Fruit fly (Drosophila melanogaster) whole organism, embryonic: ENCODE data around the gene TFAM.

Experiments
- Abd-B ChIP-seq: fragments of 200-800 bp; sonication (Bioruptor generic); optimal IDR thresholded peaks from 2 replicates; lab custom pipeline; 2018; ENCODE audit warnings: missing biosample characterization, mild to moderate bottlenecking, missing genetic modification characterization, moderate library complexity
- B-H1 ChIP-seq: fragments of 200-800 bp; sonication (Bioruptor generic); IDR thresholded peaks from 3 replicates; pipeline ENCODE4 v1.3.6; 2022; ENCODE audit warnings: missing biosample characterization, missing genetic modification characterization
- CG11456 ChIP-seq: fragments of 200-800 bp; sonication (Bioruptor generic); IDR thresholded peaks from 3 replicates; pipeline ENCODE4 v1.3.6; 2022; ENCODE audit warnings: missing biosample characterization, missing genetic modification characterization
- CG11560 ChIP-seq: fragments of 200-800 bp; sonication (Bioruptor generic); IDR thresholded peaks from 3 replicates; pipeline ENCODE4 v1.3.6; 2022; ENCODE audit warnings: missing biosample characterization, missing genetic modification characterization
- CG12391 ChIP-seq: fragments of 200-800 bp; sonication (Bioruptor generic); optimal IDR thresholded peaks from 3 replicates; lab custom pipeline; 2018; ENCODE audit warnings: missing biosample characterization, mild to moderate bottlenecking, missing genetic modification characterization, moderate library complexity
- CG13123 ChIP-seq: fragments of 200-800 bp; sonication (Bioruptor generic); optimal IDR thresholded peaks from 2 replicates; lab custom pipeline; 2016; ENCODE audit warnings: missing biosample characterization, missing genetic modification characterization
- CG13287 ChIP-seq: fragments of 200-800 bp; sonication (Bioruptor generic); IDR thresholded peaks from 2 replicates; pipeline ENCODE4 v1.3.6; 2022; ENCODE audit warnings: missing biosample characterization, missing genetic modification characterization; ENCODE audit not compliant: partially characterized antibody
- CG13296 ChIP-seq: fragments of 200-800 bp; sonication (Bioruptor generic); optimal IDR thresholded peaks from 3 replicates; lab custom pipeline; 2018; ENCODE audit warnings: missing biosample characterization, mild to moderate bottlenecking, missing genetic modification characterization
- CG15514 ChIP-seq: fragments of 200-800 bp; sonication (Bioruptor generic); optimal IDR thresholded peaks from 3 replicates; lab custom pipeline; 2017; ENCODE audit warnings: missing biosample characterization, missing genetic modification characterization, mild to moderate bottlenecking, moderate library complexity, missing genetic modification reagents
- CG15601 ChIP-seq: fragments of 200-800 bp; sonication (Bioruptor generic); optimal IDR thresholded peaks from 3 replicates; lab custom pipeline; 2019; ENCODE audit warnings: missing biosample characterization, mild to moderate bottlenecking, missing genetic modification characterization, moderate library complexity
- CG1603 ChIP-seq: fragments of 200-800 bp; sonication (Bioruptor generic); optimal IDR thresholded peaks from 2 replicates; lab custom pipeline; 2019; ENCODE audit warnings: missing biosample characterization, mild to moderate bottlenecking, missing genetic modification characterization, moderate library complexity
- CG17612 ChIP-seq: fragments of 200-800 bp; sonication (Bioruptor generic); IDR thresholded peaks from 2 replicates; pipeline ENCODE4 v1.3.6; 2022; ENCODE audit warnings: missing biosample characterization, missing genetic modification characterization
- CG33213 ChIP-seq: fragments of 200-800 bp; sonication (Bioruptor generic); optimal IDR thresholded peaks from 3 replicates; lab custom pipeline; 2016; ENCODE audit warnings: missing biosample characterization, missing genetic modification characterization
- CG6254 ChIP-seq: fragments of 200-800 bp; sonication (Bioruptor generic); optimal IDR thresholded peaks from 3 replicates; lab custom pipeline; 2017; ENCODE audit warnings: mild to moderate bottlenecking, missing biosample characterization, missing genetic modification reagents, missing genetic modification characterization
- CG6272 ChIP-seq: fragments of 200-800 bp; sonication (Bioruptor generic); IDR thresholded peaks from 2 replicates; pipeline ENCODE4 v1.3.6; 2022; ENCODE audit warnings: missing biosample characterization, missing genetic modification characterization
- CG6765 ChIP-seq: fragments of 200-800 bp; sonication (Bioruptor generic); optimal IDR thresholded peaks from 3 replicates; lab custom pipeline; 2017; ENCODE audit warnings: missing biosample characterization, mild to moderate bottlenecking, missing genetic modification characterization
- CG6791 ChIP-seq: fragments of 200-800 bp; sonication (Bioruptor generic); IDR thresholded peaks from 3 replicates; pipeline ENCODE4 v1.3.6; 2022; ENCODE audit warnings: missing biosample characterization, missing genetic modification characterization; ENCODE audit not compliant: partially characterized antibody
- CG7928 ChIP-seq: fragments of 200-800 bp; sonication (Bioruptor generic); optimal IDR thresholded peaks from 2 replicates; lab custom pipeline; 2017; ENCODE audit warnings: missing biosample characterization, mild to moderate bottlenecking, missing genetic modification characterization
- CG8388 ChIP-seq: fragments of 200-800 bp; sonication (Bioruptor generic); optimal IDR thresholded peaks from 2 replicates; lab custom pipeline; 2019; ENCODE audit warnings: missing biosample characterization, mild to moderate bottlenecking, missing genetic modification characterization, moderate library complexity
- CG8924 ChIP-seq: fragments of 200-800 bp; optimal IDR thresholded peaks from 3 replicates; lab custom pipeline; 2019; ENCODE audit warnings: missing biosample characterization, mild to moderate bottlenecking, missing genetic modification characterization, moderate library complexity
- Deaf1 ChIP-seq: fragments of 200-800 bp; optimal IDR thresholded peaks from 3 replicates; lab custom pipeline; 2019; ENCODE audit warnings: missing biosample characterization, mild to moderate bottlenecking, missing genetic modification characterization, moderate library complexity
- Dek ChIP-seq: fragments of 200-800 bp; sonication (Bioruptor generic); optimal IDR thresholded peaks from 3 replicates; lab custom pipeline; 2019; ENCODE audit warnings: missing biosample characterization, mild to moderate bottlenecking, missing genetic modification characterization, moderate library complexity
- Dref ChIP-seq: fragments of 200-800 bp; sonication (Bioruptor generic); IDR thresholded peaks from 2 replicates; pipeline ENCODE4 v1.3.6; 2022; ENCODE audit warnings: missing biosample characterization, missing genetic modification characterization
- Ets65A ChIP-seq: fragments of 200-800 bp; sonication (Bioruptor generic); peaks from one replicate; lab custom pipeline; 2016; ENCODE audit warnings: missing biosample characterization, missing genetic modification characterization
- Fer1 ChIP-seq: fragments of 200-800 bp; sonication (Bioruptor generic); optimal IDR thresholded peaks from 2 replicates; lab custom pipeline; 2017; ENCODE audit warnings: missing biosample characterization, mild to moderate bottlenecking, missing genetic modification characterization
- Fer2 ChIP-seq: fragments of 200-800 bp; sonication (Bioruptor generic); optimal IDR thresholded peaks from 2 replicates; lab custom pipeline; 2018; ENCODE audit warnings: missing biosample characterization, mild to moderate bottlenecking, missing genetic modification characterization, moderate library complexity
- Hand ChIP-seq: fragments of 200-800 bp; sonication (Bioruptor generic); optimal IDR thresholded peaks from 2 replicates; lab custom pipeline; 2017; ENCODE audit warnings: mild to moderate bottlenecking, missing biosample characterization, missing genetic modification reagents, missing genetic modification characterization
- Mes4 ChIP-seq: fragments of 200-800 bp; sonication (Bioruptor generic); optimal IDR thresholded peaks from 2 replicates; lab custom pipeline; 2016; ENCODE audit warnings: missing biosample characterization, missing genetic modification characterization
- Myb ChIP-seq: fragments of 200-800 bp; sonication (Bioruptor generic); optimal IDR thresholded peaks from 2 replicates; lab custom pipeline; 2016; ENCODE audit warnings: missing biosample characterization, missing genetic modification characterization
- NFAT ChIP-seq: fragments of 200-800 bp; sonication (Bioruptor generic); IDR thresholded peaks from 2 replicates; pipeline ENCODE4 v1.3.6; 2022; ENCODE audit warnings: missing biosample characterization, missing genetic modification characterization
- NfI ChIP-seq: fragments of 200-800 bp; sonication (Bioruptor generic); optimal IDR thresholded peaks from 3 replicates; lab custom pipeline; 2018; ENCODE audit warnings: missing biosample characterization, mild to moderate bottlenecking, missing genetic modification characterization, moderate library complexity
- Rx ChIP-seq: fragments of 200-800 bp; sonication (Bioruptor generic); IDR thresholded peaks from 2 replicates; pipeline ENCODE4 v1.3.6; 2022; ENCODE audit warnings: missing biosample characterization, missing genetic modification characterization
- Xrp1 ChIP-seq: fragments of 200-800 bp; sonication (Bioruptor generic); IDR thresholded peaks from 2 replicates; pipeline ENCODE4 v1.3.6; 2022; ENCODE audit warnings: missing biosample characterization, missing genetic modification characterization
- al ChIP-seq: fragments of 200-800 bp; sonication (Bioruptor generic); IDR thresholded peaks from 2 replicates; pipeline ENCODE4 v1.3.6; 2022; ENCODE audit warnings: missing biosample characterization, missing genetic modification characterization
- bcd ChIP-seq: fragments of 200-800 bp; sonication (Bioruptor generic); optimal IDR thresholded peaks from 2 replicates; lab custom pipeline; 2017; ENCODE audit warnings: missing biosample characterization, mild to moderate bottlenecking, missing genetic modification characterization
- exex ChIP-seq: fragments of 200-800 bp; sonication (Bioruptor generic); optimal IDR thresholded peaks from 4 replicates; lab custom pipeline; 2018; ENCODE audit warnings: missing biosample characterization, mild to moderate bottlenecking, missing genetic modification characterization, moderate library complexity
- gce ChIP-seq: fragments of 200-800 bp; sonication (Bioruptor generic); IDR thresholded peaks from 3 replicates; pipeline ENCODE4 v1.3.6; 2022; ENCODE audit warnings: missing biosample characterization, missing genetic modification characterization
- grn ChIP-seq: fragments of 200-800 bp; sonication (Bioruptor generic); optimal IDR thresholded peaks from 3 replicates; lab custom pipeline; 2017; ENCODE audit warnings: missing biosample characterization, missing genetic modification characterization
- gt ChIP-seq: fragments of 200-800 bp; sonication (Bioruptor generic); IDR thresholded peaks from 2 replicates; pipeline ENCODE4 v1.3.6; 2022; ENCODE audit warnings: missing biosample characterization, missing genetic modification characterization
- mirr ChIP-seq: fragments of 200-800 bp; sonication (Bioruptor generic); optimal IDR thresholded peaks from 3 replicates; lab custom pipeline; 2018; ENCODE audit warnings: missing biosample characterization, mild to moderate bottlenecking, missing genetic modification characterization
- repo ChIP-seq: fragments of 200-800 bp; sonication (Bioruptor generic); optimal IDR thresholded peaks from 2 replicates; lab custom pipeline; 2016; ENCODE audit warnings: missing biosample characterization, missing genetic modification characterization
- row ChIP-seq: fragments of 200-800 bp; sonication (Bioruptor generic); IDR thresholded peaks from 3 replicates; pipeline ENCODE4 v1.3.6; 2022; ENCODE audit warnings: missing biosample characterization, missing genetic modification characterization
- salm ChIP-seq: fragments of 200-800 bp; sonication (Bioruptor generic); optimal IDR thresholded peaks from 2 replicates; lab custom pipeline; 2018; ENCODE audit warnings: missing biosample characterization, mild to moderate bottlenecking, missing genetic modification characterization
- scrt ChIP-seq: fragments of 200-800 bp; sonication (Bioruptor generic); optimal IDR thresholded peaks from 2 replicates; lab custom pipeline; 2018; ENCODE audit warnings: missing biosample characterization, mild to moderate bottlenecking, missing genetic modification characterization, moderate library complexity
- sd ChIP-seq: fragments of 200-800 bp; sonication (Bioruptor generic); optimal IDR thresholded peaks from 3 replicates; lab custom pipeline; 2018; ENCODE audit warnings: missing biosample characterization, mild to moderate bottlenecking, missing genetic modification characterization, moderate library complexity
- sens-2 ChIP-seq: fragments of 200-800 bp; sonication (Bioruptor generic); IDR thresholded peaks from 2 replicates; pipeline ENCODE4 v1.3.6; 2022; ENCODE audit warnings: missing biosample characterization, missing genetic modification characterization
- sob ChIP-seq: fragments of 200-800 bp; sonication (Bioruptor generic); IDR thresholded peaks from 2 replicates; pipeline ENCODE4 v1.3.6; 2022; ENCODE audit warnings: missing biosample characterization, missing genetic modification characterization
- stc ChIP-seq: fragments of 200-800 bp; sonication (Bioruptor generic); IDR thresholded peaks from 2 replicates; pipeline ENCODE4 v1.3.6; 2022; ENCODE audit warnings: missing biosample characterization, missing genetic modification characterization
- tna ChIP-seq: fragments of 200-800 bp; sonication (Bioruptor generic); IDR thresholded peaks from 2 replicates; pipeline ENCODE4 v1.3.6; 2022; ENCODE audit warnings: missing biosample characterization, missing genetic modification characterization; ENCODE audit not compliant: partially characterized antibody
- vvl ChIP-seq: fragments of 200-800 bp; sonication (Bioruptor generic); IDR thresholded peaks from 2 replicates; pipeline ENCODE4 v1.3.6; 2022; ENCODE audit warnings: missing biosample characterization, missing genetic modification characterization
- yki ChIP-seq: fragments of >200 bp; optimal IDR thresholded peaks from 3 replicates; lab custom pipeline; 2018
- zf30C ChIP-seq: fragments of 200-800 bp; sonication (Bioruptor generic); optimal IDR thresholded peaks from 3 replicates; lab custom pipeline; 2018; ENCODE audit warnings: missing biosample characterization, mild to moderate bottlenecking, missing genetic modification characterization

TFAM gene

dm6 chr3R:20574535-20574980 lies 2.3 kb downstream of the TFAM start (continued):
- peak; percentile 43 for TF ChIP-seq CG6765 (GFP tag; lab: Kevin White, UChicago)
- TF ChIP-seq mirr, result peak; percentile 95
- 0 out of 2 replicates have a peak, but pooled peaks have one; percentile 45 for TF ChIP-seq tna (GFP tag; lab: Robert Waterston, UW)
- peak; percentile 32; the same call in 1 of the 2 replicates for TF ChIP-seq vvl (GFP tag; lab: Robert Waterston, UW)
- TF ChIP-seq sens-2, result peak; percentile 75
- TF ChIP-seq zf30C (GFP tag; lab: Kevin White, UChicago), result peak; percentile 28
- TF ChIP-seq NfI (GFP tag; lab: Kevin White, UChicago), result peak; percentile 24
- TF ChIP-seq repo (GFP tag; lab: Kevin White, UChicago), result peak; percentile 18
- TF ChIP-seq Xrp1 (GFP tag; lab: Robert Waterston, UW), result no peak
- no peak for TF ChIP-seq CG13296 (GFP tag; lab: Kevin White, UChicago)
- peak; percentile 82 for TF ChIP-seq exex (tag; lab: Kevin White, UChicago)
- TF ChIP-seq CG13287, result peak; percentile 31; the same call in 1 of the 2 replicates
- TF ChIP-seq CG6791, result 0 out of 3 replicates have a peak, but pooled peaks have one; percentile 37
- no peak for TF ChIP-seq CG17612 (GFP tag; lab: Robert Waterston, UW)
- TF ChIP-seq scrt (GFP tag; lab: Kevin White, UChicago), result peak; percentile 5
- TF ChIP-seq CG6254 (GFP tag; lab: Kevin White, UChicago), result no peak
- TF ChIP-seq CG15514 (GFP tag; lab: Kevin White, UChicago), result peak; percentile 51
- TF ChIP-seq stc (GFP tag; lab: Robert Waterston, UW), result no peak
- no peak for TF ChIP-seq CG13123 (GFP tag; lab: Kevin White, UChicago)
- peak; percentile 34; the same call in 1 of the 2 replicates for TF ChIP-seq sob (GFP tag; lab: Robert Waterston, UW)
- peak; percentile 61 for TF ChIP-seq sd (tag; lab: Kevin White, UChicago)
- TF ChIP-seq gt (GFP tag; lab: Robert Waterston, UW), result no peak
- TF ChIP-seq salm (tag; lab: Kevin White, UChicago), result no peak
- TF ChIP-seq Hand (GFP tag; lab: Kevin White, UChicago), result peak; percentile 23
- TF ChIP-seq Fer1, result peak; percentile 40
- no peak for TF ChIP-seq CG6272 (GFP tag; lab: Robert Waterston, UW)
- peak; percentile 53 for TF ChIP-seq Deaf1 (tag; lab: Kevin White, UChicago)
- peak; percentile 12 for TF ChIP-seq CG8924 (tag; lab: Kevin White, UChicago)
- peak; percentile 62 for TF ChIP-seq CG7928 (GFP tag; lab: Kevin White, UChicago)
- no peak for TF ChIP-seq Myb (GFP tag; lab: Kevin White, UChicago)

- no peak for TF ChIP-seq Ets65A (GFP tag; lab: Kevin White, UChicago)
- TF ChIP-seq Mes4 (GFP tag; lab: Kevin White, UChicago), result no peak
- TF ChIP-seq yki (lab: Kevin White, UChicago), result no peak
- no peak for TF ChIP-seq NFAT (GFP tag; lab: Robert Waterston, UW)
- TF ChIP-seq Abd-B (GFP tag; lab: Kevin White, UChicago), result no peak
- no peak for TF ChIP-seq B-H1 (GFP tag; lab: Robert Waterston, UW)
- no peak for TF ChIP-seq CG11456
- TF ChIP-seq bcd, result no peak
- TF ChIP-seq Dref (GFP tag; lab: Robert Waterston, UW), result no peak
- no peak for TF ChIP-seq CG33213
- no peak for TF ChIP-seq Fer2
- peak; percentile 25 for TF ChIP-seq CG12391 (tag; lab: Kevin White, UChicago)
- TF ChIP-seq CG11560 (tag; lab: Robert Waterston, UW), result no peak
- TF ChIP-seq Dek (tag; lab: Kevin White, UChicago), result no peak
- no peak for TF ChIP-seq Rx
- TF ChIP-seq gce (GFP tag; lab: Robert Waterston, UW), result no peak
- TF ChIP-seq CG1603, result no peak
- no peak for TF ChIP-seq CG8388 (GFP tag; lab: Kevin White, UChicago)
- peak; percentile 33; the same call in 1 of the 3 replicates for TF ChIP-seq row
- no peak for TF ChIP-seq CG15601 (tag; lab: Kevin White, UChicago)
- TF ChIP-seq grn (GFP tag; lab: Kevin White, UChicago), result no peak
- TF ChIP-seq al (GFP tag; lab: Robert Waterston, UW), result no peak
Measured at dm6 chr3R:20573326-20573725, 3.5 kb downstream of the TFAM start.
